Worm (Caenorhabditis elegans) whole organism, early embryonic: ENCODE measurements around the gene lipl-6.
A peak's percentile ranks its signal among the peaks of the same experiment; 100 is the strongest.

ENCODE experiments used
- B0310.2 ChIP-seq: sonication (generic microtip); optimal IDR thresholded peaks from 2 replicates; lab custom pipeline; 2016; ENCODE audit warnings: mild to moderate bottlenecking, missing genetic modification characterization, missing compliant biosample characterization
- F13C5.2 ChIP-seq: sonication (generic microtip); optimal IDR thresholded peaks from 2 replicates; lab custom pipeline; 2017; ENCODE audit warnings: mild to moderate bottlenecking, missing genetic modification characterization, inconsistent platforms, missing compliant biosample characterization
- aly-1 ChIP-seq: sonication (generic microtip); optimal IDR thresholded peaks from 2 replicates; lab custom pipeline; 2016; ENCODE audit warnings: missing genetic modification characterization, missing compliant biosample characterization
- ama-1 ChIP-seq: fragments of 150-350 bp; optimal IDR thresholded peaks from 2 replicates; lab custom pipeline; 2014
- ceh-13 ChIP-seq: fragments of 200-800 bp; sonication (Bioruptor generic); optimal IDR thresholded peaks from 2 replicates; lab custom pipeline; 2018; ENCODE audit warnings: mild to moderate bottlenecking, missing genetic modification characterization, missing compliant biosample characterization
- ceh-36 ChIP-seq: sonication (generic microtip); optimal IDR thresholded peaks from 2 replicates; lab custom pipeline; 2016; ENCODE audit warnings: missing genetic modification characterization, inconsistent platforms, missing compliant biosample characterization
- ets-7 ChIP-seq: sonication (generic microtip); optimal IDR thresholded peaks from 2 replicates; lab custom pipeline; 2016; ENCODE audit warnings: missing genotype, missing genetic modification characterization, missing compliant biosample characterization
- flt-1 ChIP-seq: fragments of 200-800 bp; sonication (Bioruptor generic); IDR thresholded peaks from 2 replicates; pipeline ENCODE4 v1.3.6; 2022; ENCODE audit warnings: missing genetic modification characterization, missing compliant biosample characterization
- hmbx-1 ChIP-seq: sonication (generic microtip); optimal IDR thresholded peaks from 2 replicates; lab custom pipeline; 2016; ENCODE audit warnings: mild to moderate bottlenecking, missing genetic modification characterization, missing compliant biosample characterization
- hmg-4 ChIP-seq: fragments of 200-800 bp; sonication (Bioruptor generic); optimal IDR thresholded peaks from 2 replicates; lab custom pipeline; 2018; ENCODE audit warnings: mild to moderate bottlenecking, missing genetic modification characterization, missing compliant biosample characterization
- hnd-1 ChIP-seq: sonication (generic microtip); optimal IDR thresholded peaks from 2 replicates; lab custom pipeline; 2016; ENCODE audit warnings: missing genetic modification characterization, missing compliant biosample characterization
- pes-1 ChIP-seq: fragments of 200-800 bp; sonication (Bioruptor generic); IDR thresholded peaks from 2 replicates; pipeline ENCODE4 v1.3.6; 2022; ENCODE audit warnings: missing genetic modification reagents, missing genetic modification characterization, missing compliant biosample characterization
- scrt-1 ChIP-seq: fragments of 200-800 bp; sonication (Bioruptor generic); IDR thresholded peaks from 2 replicates; pipeline ENCODE4 v1.3.6; 2022; ENCODE audit warnings: missing genetic modification characterization, missing compliant biosample characterization
- sea-1 ChIP-seq: fragments of 200-800 bp; sonication (Bioruptor generic); conservative IDR thresholded peaks from 2 replicates; pipeline ENCODE4 v1.3.6; 2022; ENCODE audit warnings: missing genetic modification characterization, missing compliant biosample characterization
- tbx-11 ChIP-seq: fragments of 200-800 bp; sonication (Bioruptor generic); IDR thresholded peaks from 2 replicates; pipeline ENCODE4 v1.3.6; 2022; ENCODE audit warnings: missing genetic modification characterization, missing compliant biosample characterization
- tbx-37 ChIP-seq: fragments of 200-800 bp; sonication (Bioruptor generic); conservative IDR thresholded peaks from 2 replicates; pipeline ENCODE4 v1.3.6; 2022; ENCODE audit warnings: missing genetic modification reagents, missing genetic modification characterization, missing compliant biosample characterization
- tra-4 ChIP-seq: sonication (generic microtip); optimal IDR thresholded peaks from 2 replicates; lab custom pipeline; 2017; ENCODE audit warnings: missing genetic modification characterization, missing compliant biosample characterization

lipl-6 gene

DNA sequence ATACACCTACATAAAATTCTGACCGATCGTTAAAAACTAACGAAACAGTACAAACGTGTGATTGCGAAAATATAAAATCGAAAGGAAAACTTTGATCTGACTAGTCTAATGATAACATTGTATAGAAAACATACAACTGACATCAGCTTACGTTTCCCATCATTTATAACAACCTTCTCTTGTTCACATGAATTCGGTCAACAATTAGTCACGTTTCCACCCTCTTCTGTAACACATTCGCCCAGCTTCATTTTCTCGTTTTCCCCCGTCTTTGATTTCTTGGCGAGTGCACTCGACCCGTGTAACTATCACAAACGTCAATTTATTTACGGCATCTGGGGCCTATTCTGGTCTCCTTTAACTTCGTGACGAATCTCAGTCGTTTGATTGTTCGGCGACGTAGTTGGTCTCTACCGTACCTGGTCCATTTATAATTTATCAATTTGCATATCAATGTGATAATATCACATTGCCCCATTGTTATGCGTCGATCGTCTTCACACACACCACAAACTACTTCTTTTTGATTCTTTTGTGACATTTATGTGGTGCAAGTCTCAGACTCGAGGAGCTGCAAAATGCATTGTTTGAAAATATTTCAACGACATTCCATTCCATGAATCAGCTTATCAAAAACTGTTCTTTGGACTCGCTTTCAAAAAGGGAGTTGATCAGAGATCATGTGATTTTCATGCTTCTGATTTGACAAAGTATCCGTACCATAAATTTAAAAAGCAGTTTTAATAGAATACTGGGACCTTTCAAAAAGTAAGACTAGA, 33.1 kb downstream of the lipl-6 start:
- no peak for TF ChIP-seq sea-1

- no peak for TF ChIP-seq B0310.2 (tag; lab: Kevin White, UChicago)
- no peak for TF ChIP-seq hnd-1 (tag; lab: Kevin White, UChicago)
- no peak for TF ChIP-seq hmbx-1 (tag; lab: Kevin White, UChicago)
- no peak for TF ChIP-seq F13C5.2 (tag; lab: Kevin White, UChicago)
- no peak for TF ChIP-seq ceh-13 (GFP tag; lab: Kevin White, UChicago)
- no peak for TF ChIP-seq tbx-37 (GFP tag; lab: Robert Waterston, UW)
- no peak for TF ChIP-seq ama-1 (lab: Kevin White, UChicago)
- TF ChIP-seq tbx-11 (GFP tag; lab: Robert Waterston, UW), result no peak
- no peak for TF ChIP-seq tra-4 (tag; lab: Kevin White, UChicago)
- TF ChIP-seq aly-1, result no peak
- TF ChIP-seq hmg-4, result no peak
Observed at ce11 chrV:6900173-6900638, 33.9 kb downstream of the lipl-6 start, which contains the start of gene odc-1. Gene odc-1 (minus strand): TSS chrV:6900223.

ce11 chrV:6896700-6897099, 37.4 kb downstream of the lipl-6 start, which contains the start of gene K11C4.1:
Gene K11C4.1 (plus strand): TSS chrV:6897000.
- no peak for TF ChIP-seq ceh-36 (tag; lab: Kevin White, UChicago)
- TF ChIP-seq hnd-1 (tag; lab: Kevin White, UChicago), result no peak
- TF ChIP-seq hmg-4, result no peak
- no peak for TF ChIP-seq B0310.2 (tag; lab: Kevin White, UChicago)
- no peak for TF ChIP-seq tbx-37 (GFP tag; lab: Robert Waterston, UW)
- no peak for TF ChIP-seq ama-1 (lab: Kevin White, UChicago)
- TF ChIP-seq ceh-13 (GFP tag; lab: Kevin White, UChicago), result no peak
- TF ChIP-seq F13C5.2 (tag; lab: Kevin White, UChicago), result no peak

- TF ChIP-seq aly-1, result no peak
- no peak for TF ChIP-seq hnd-1 (tag; lab: Kevin White, UChicago)
- TF ChIP-seq sea-1, result no peak
- TF ChIP-seq hmg-4, result no peak
Observed at ce11 chrV:6894778-6895177, 39.3 kb downstream of the lipl-6 start, which contains the start of gene K11C4.2. Gene K11C4.2 (plus strand): TSS chrV:6895078.

DNA sequence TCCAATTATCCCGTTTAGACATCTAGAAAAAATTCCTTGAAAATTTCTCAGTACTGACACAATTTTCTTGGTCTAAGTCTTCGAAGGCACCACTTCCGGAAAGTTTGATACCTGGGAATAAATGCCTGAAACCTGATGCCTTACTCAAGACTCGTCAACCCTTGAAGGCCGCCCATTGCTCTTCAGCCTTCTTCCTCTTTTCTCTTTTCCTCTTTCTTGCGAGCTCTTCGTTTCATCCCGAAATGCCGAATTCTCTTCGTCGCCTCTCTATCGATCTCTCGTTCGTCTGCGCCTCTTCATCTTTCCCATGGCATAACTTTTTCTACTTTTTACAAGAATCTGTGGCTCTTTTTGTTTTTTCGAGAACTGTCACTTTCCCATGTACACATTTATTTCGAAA, 40.4 kb downstream of the lipl-6 start:
- TF ChIP-seq ets-7 (tag; lab: Kevin White, UChicago), result no peak
- TF ChIP-seq tbx-11 (GFP tag; lab: Robert Waterston, UW), result no peak
- TF ChIP-seq pes-1 (GFP tag; lab: Robert Waterston, UW), result no peak
- no peak for TF ChIP-seq hnd-1 (tag; lab: Kevin White, UChicago)
- no peak for TF ChIP-seq sea-1
- TF ChIP-seq ama-1 (lab: Kevin White, UChicago), result no peak
- no peak for TF ChIP-seq aly-1
- TF ChIP-seq scrt-1 (GFP tag; lab: Robert Waterston, UW), result no peak
- TF ChIP-seq B0310.2 (tag; lab: Kevin White, UChicago), result no peak
- no peak for TF ChIP-seq ceh-13 (GFP tag; lab: Kevin White, UChicago)
- TF ChIP-seq flt-1 (GFP tag; lab: Robert Waterston, UW), result no peak
- TF ChIP-seq hmbx-1 (tag; lab: Kevin White, UChicago), result no peak
- no peak for TF ChIP-seq hmg-4
- TF ChIP-seq ceh-36 (tag; lab: Kevin White, UChicago), result no peak
- no peak for TF ChIP-seq tra-4 (tag; lab: Kevin White, UChicago)
- TF ChIP-seq tbx-37 (GFP tag; lab: Robert Waterston, UW), result no peak
- TF ChIP-seq F13C5.2 (tag; lab: Kevin White, UChicago), result no peak

DNA sequence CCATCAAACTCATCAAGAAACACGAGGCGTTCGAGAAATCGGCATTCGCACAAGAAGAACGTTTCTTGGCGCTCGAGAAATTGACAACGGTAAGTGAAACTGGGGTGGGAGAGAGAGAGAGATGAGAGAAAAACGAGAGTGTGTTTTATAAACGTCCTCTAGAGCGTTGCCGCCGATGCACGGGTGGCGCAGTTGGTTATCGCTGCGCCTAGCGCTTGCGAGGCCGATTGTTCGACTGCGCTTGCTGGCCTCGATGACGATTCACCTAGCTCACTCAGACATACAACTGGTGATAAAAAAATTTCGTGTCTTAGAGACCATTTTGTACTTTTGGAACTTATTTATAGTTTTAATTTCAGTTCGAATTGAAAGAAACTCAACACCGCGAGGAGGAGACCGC, 45.3 kb downstream of the lipl-6 start:
- TF ChIP-seq scrt-1 (GFP tag; lab: Robert Waterston, UW), result peak; percentile 78
- peak; percentile 88 for TF ChIP-seq aly-1
- peak; percentile 85 for TF ChIP-seq pes-1 (GFP tag; lab: Robert Waterston, UW)
- TF ChIP-seq sea-1, result peak; percentile 82
- TF ChIP-seq ceh-13 (GFP tag; lab: Kevin White, UChicago), result peak; percentile 28
- TF ChIP-seq ama-1 (lab: Kevin White, UChicago), result peak; percentile 87
- TF ChIP-seq ceh-36 (tag; lab: Kevin White, UChicago), result peak; percentile 70
- peak; percentile 79 for TF ChIP-seq flt-1 (GFP tag; lab: Robert Waterston, UW)
- TF ChIP-seq ets-7 (tag; lab: Kevin White, UChicago), result peak; percentile 46
- peak; percentile 50 for TF ChIP-seq tra-4 (tag; lab: Kevin White, UChicago)
- TF ChIP-seq hnd-1 (tag; lab: Kevin White, UChicago), result peak; percentile 68
- peak; percentile 61 for TF ChIP-seq hmbx-1 (tag; lab: Kevin White, UChicago)
- peak; percentile 76 for TF ChIP-seq tbx-11 (GFP tag; lab: Robert Waterston, UW)
- TF ChIP-seq B0310.2 (tag; lab: Kevin White, UChicago), result peak; percentile 83
- TF ChIP-seq hmg-4, result peak; percentile 89
- peak; percentile 87 for TF ChIP-seq F13C5.2 (tag; lab: Kevin White, UChicago)
- TF ChIP-seq tbx-37 (GFP tag; lab: Robert Waterston, UW), result peak; percentile 79

- TF ChIP-seq aly-1, result no peak
- no peak for TF ChIP-seq ceh-36 (tag; lab: Kevin White, UChicago)
- no peak for TF ChIP-seq sea-1
- no peak for TF ChIP-seq flt-1 (GFP tag; lab: Robert Waterston, UW)
- TF ChIP-seq scrt-1 (GFP tag; lab: Robert Waterston, UW), result no peak
- no peak for TF ChIP-seq tbx-37 (GFP tag; lab: Robert Waterston, UW)
- no peak for TF ChIP-seq hmbx-1 (tag; lab: Kevin White, UChicago)
- no peak for TF ChIP-seq tra-4 (tag; lab: Kevin White, UChicago)
- no peak for TF ChIP-seq B0310.2 (tag; lab: Kevin White, UChicago)
- TF ChIP-seq ets-7 (tag; lab: Kevin White, UChicago), result no peak
- TF ChIP-seq tbx-11 (GFP tag; lab: Robert Waterston, UW), result no peak
- no peak for TF ChIP-seq ama-1 (lab: Kevin White, UChicago)
- no peak for TF ChIP-seq hnd-1 (tag; lab: Kevin White, UChicago)
- no peak for TF ChIP-seq pes-1 (GFP tag; lab: Robert Waterston, UW)
- TF ChIP-seq F13C5.2 (tag; lab: Kevin White, UChicago), result no peak
Observed at ce11 chrV:6885070-6885469, 49.0 kb downstream of the lipl-6 start.
